Worm (Caenorhabditis elegans): ENCODE results near the gene C49C3.11.
A peak's percentile ranks its signal among the peaks of the same experiment; 100 is the strongest.

C49C3.11 gene

DNA sequence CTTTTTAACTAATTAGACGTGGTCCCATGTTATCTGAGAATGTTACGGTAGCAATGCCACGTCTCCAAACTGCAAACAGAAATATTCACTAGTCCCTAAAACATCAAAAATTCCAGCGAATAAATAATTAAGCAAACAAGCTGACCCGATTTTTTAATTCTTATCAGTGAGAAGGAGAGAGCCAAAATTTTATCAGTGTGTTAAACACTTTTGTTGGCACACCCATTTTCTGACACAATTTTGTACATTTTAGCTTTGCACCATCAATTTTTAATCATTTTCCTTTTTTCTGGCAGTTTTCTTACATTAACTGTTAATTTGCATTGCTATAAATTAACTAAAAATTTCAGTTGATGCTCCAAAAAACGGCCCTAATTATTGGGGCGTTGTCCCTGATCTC lies 23.1 kb upstream of the C49C3.11 start, which contains the start of gene C49C3.4:
Gene C49C3.4, plus strand, starts transcription at position 351 of the 400 bp plus-strand sequence.
- TF ChIP-seq lin-39 (tag; optimal IDR thresholded peaks at IDR 0.05) (no peak), ztf-7 (tag; optimal IDR thresholded peaks at IDR 0.05) (no peak), dmd-6 (GFP tag; IDR thresholded peaks at IDR 0.05) (peak; percentile 28; the same call in 1 of the 2 replicates), F26F4.8 (GFP tag; conservative IDR thresholded peaks at IDR 0.05) (no peak), daf-16 (GFP tag; optimal IDR thresholded peaks at IDR 0.05) (no peak), daf-16 (tag; optimal IDR thresholded peaks at IDR 0.05) (peak; percentile 35), pqm-1 (tag; optimal IDR thresholded peaks at IDR 0.05) (peak; percentile 96), nhr-28 (tag; optimal IDR thresholded peaks at IDR 0.05) (peak; percentile 79), hlh-11 (tag; optimal IDR thresholded peaks at IDR 0.05) (peak; percentile 7)

DNA sequence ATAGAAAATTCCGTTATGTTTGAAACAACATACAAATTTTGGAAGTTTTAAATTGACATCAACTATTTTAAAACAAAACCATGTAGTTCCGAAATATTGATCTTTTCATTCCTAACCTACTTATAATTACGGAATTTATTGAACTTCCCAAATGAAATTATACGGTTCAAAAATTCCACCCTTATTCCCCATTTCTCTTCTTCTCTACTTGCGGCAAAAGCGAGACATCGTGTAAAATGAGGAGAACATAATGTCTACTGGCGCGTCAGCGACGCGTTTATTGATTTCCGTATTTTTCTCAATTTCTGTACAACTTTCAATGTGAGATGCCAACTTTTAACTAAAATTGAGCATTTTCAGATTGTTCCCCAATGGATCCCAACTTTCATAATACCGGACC lies 14.7 kb upstream of the C49C3.11 start, which contains the start of gene ceh-88:
Gene ceh-88, plus strand, starts transcription at position 355 of the 400 bp plus-strand sequence.
- TF ChIP-seq mep-1 (tag; optimal IDR thresholded peaks at IDR 0.05) (no peak), hmg-1.1 (GFP tag; IDR thresholded peaks at IDR 0.05) (peak; percentile 41; the same call in 1 of the 2 replicates), daf-16 (GFP tag; optimal IDR thresholded peaks at IDR 0.05) (no peak), daf-16 (tag; optimal IDR thresholded peaks at IDR 0.05) (peak; percentile 3), dve-1 (tag; optimal IDR thresholded peaks at IDR 0.05; ENCODE audit: insufficient read depth) (peak; percentile 15), mes-2 (tag; optimal IDR thresholded peaks at IDR 0.05; ENCODE audit: poor library complexity, severe bottlenecking) (peak; percentile 29)

DNA sequence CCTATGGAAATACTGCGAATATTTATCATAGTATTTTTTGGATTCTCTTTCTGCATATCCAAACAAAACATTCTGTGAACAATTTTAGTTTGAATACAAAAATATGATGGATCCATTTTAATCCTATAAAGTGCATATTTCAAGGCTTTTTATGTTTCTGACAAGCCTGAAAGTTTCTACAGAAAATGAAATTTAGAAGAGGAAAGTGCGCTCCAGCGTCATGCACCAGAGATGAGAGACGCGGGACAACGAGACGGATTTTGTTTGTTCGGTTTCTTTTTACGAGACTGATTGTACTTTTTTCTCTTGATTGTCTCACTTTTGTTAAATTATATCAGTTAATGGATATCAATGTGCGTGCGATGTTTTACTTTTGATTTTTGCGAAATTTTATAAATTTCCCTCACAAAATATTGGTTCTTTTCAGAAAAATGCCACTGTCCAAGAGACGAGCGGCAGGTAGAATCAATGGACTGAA lies 12.4 kb upstream of the C49C3.11 start, which contains the start of gene C49C3.6:
Gene C49C3.6, plus strand, starts transcription at position 428 of the 478 bp plus-strand sequence.
- TF ChIP-seq daf-16 (GFP tag; optimal IDR thresholded peaks at IDR 0.05) (no peak), daf-16 (tag; optimal IDR thresholded peaks at IDR 0.05) (peak; percentile 1), lin-38 (GFP tag; IDR thresholded peaks at IDR 0.05) (peak; percentile 72), lsy-2 (tag; optimal IDR thresholded peaks at IDR 0.05) (peak in 1 of 2 experiments; percentile 42), lin-39 (tag; optimal IDR thresholded peaks at IDR 0.05) (no peak), snpc-1.2 (GFP tag; IDR thresholded peaks at IDR 0.05) (peak; percentile 61; the same call in 1 of the 2 replicates), mdl-1 (tag; optimal IDR thresholded peaks at IDR 0.05) (no peak), nhr-25 (tag; optimal IDR thresholded peaks at IDR 0.05; ENCODE audit: borderline replicate concordance, insufficient read depth) (no peak), ceh-20 (GFP tag; IDR thresholded peaks at IDR 0.05) (no peak), mes-2 (tag; optimal IDR thresholded peaks at IDR 0.05; ENCODE audit: poor library complexity, severe bottlenecking) (peak; percentile 28)

DNA sequence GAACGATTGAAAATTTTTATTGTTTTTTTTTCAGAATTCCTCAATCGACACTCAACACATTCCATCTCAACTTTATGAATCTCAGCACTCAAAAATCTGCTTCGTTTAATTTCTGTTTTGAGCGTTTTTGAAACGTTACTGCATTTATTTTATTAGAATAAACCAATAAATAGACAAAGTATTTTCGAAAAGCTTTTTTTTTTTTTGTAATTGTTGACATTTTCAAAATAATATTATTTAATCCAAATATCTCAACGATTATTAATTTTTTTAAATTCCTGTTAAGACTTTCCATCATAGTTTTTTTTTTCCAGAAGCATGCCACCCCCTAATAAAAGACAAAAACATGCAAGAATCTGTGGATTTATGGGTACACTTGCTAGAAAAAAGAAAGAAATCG lies 11.3 kb upstream of the C49C3.11 start, which contains the start of gene C49C3.7:
Gene C49C3.7, plus strand, starts transcription at position 301 of the 400 bp plus-strand sequence.
- TF ChIP-seq aha-1 (tag) (peak; percentile 86), mdl-1 (tag; optimal IDR thresholded peaks at IDR 0.05) (no peak)

DNA sequence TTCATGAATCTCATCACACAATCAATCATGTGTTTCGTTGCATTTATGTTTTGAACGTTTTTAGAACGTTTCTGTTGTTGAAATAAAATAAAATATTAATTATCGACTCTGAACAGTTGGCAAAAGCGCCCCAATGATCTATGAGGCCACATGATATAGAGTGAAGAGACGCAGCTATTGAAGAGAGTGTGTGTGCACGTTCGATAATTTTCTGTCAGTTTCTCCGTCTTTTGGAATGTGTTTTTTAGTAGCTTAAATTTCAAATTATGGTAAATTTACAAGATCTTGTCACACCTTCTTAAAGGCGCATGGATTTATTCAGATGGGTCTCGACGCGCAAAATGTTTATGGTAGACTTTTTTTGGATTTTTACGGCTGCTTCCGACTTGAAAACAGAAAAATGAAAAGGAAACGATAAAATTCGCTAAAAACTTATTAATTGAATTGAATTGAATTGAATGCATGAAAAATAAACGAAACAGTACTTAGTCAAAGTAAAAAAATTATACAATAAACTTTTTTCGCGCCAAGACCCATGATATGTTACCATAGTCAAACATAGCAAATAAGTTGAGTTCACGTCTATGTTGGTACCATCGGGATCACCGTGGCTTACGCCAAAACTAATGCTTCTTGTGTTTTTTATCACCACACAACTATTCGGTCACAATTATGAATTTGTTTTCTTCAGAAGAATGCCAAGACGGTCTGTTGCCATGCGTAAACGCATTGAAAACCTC lies 9.9 kb upstream of the C49C3.11 start, which contains the start of gene C49C3.15:
Gene C49C3.15, plus strand, starts transcription at position 690 of the 740 bp plus-strand sequence.
- TF ChIP-seq php-3 (GFP tag; IDR thresholded peaks at IDR 0.05) (no peak), F26F4.8 (GFP tag; conservative IDR thresholded peaks at IDR 0.05) (no peak), mdl-1 (tag; optimal IDR thresholded peaks at IDR 0.05) (peak in 1 of 2 experiments; percentile 10), nhr-76 (tag; optimal IDR thresholded peaks at IDR 0.05) (no peak), T26A8.4 (GFP tag; IDR thresholded peaks at IDR 0.05) (no peak), rbr-2 (tag; optimal IDR thresholded peaks at IDR 0.05) (peak; percentile 10), nhr-28 (tag; optimal IDR thresholded peaks at IDR 0.05) (peak; percentile 21), egl-43 (GFP tag; IDR thresholded peaks at IDR 0.05) (no peak), nhr-10 (tag; optimal IDR thresholded peaks at IDR 0.05) (no peak), unc-62 (GFP tag; optimal IDR thresholded peaks at IDR 0.05 in 1 of 2) (peak in 1 of 2 experiments; percentile 80), unc-62 (tag; optimal IDR thresholded peaks at IDR 0.05) (no peak), nhr-42 (GFP tag; IDR thresholded peaks at IDR 0.05) (no peak), dve-1 (tag; optimal IDR thresholded peaks at IDR 0.05; ENCODE audit: insufficient read depth) (peak; percentile 45), ctbp-1 (GFP tag; IDR thresholded peaks at IDR 0.05) (no peak), mes-2 (tag; optimal IDR thresholded peaks at IDR 0.05; ENCODE audit: poor library complexity, severe bottlenecking) (peak; percentile 47), F37D6.2 (tag; optimal IDR thresholded peaks at IDR 0.05) (no peak), hlh-11 (tag; optimal IDR thresholded peaks at IDR 0.05) (peak; percentile 28), saeg-2 (GFP tag; IDR thresholded peaks at IDR 0.05) (no peak), nhr-6 (tag; optimal IDR thresholded peaks at IDR 0.05) (no peak), lim-7 (GFP tag; IDR thresholded peaks at IDR 0.05) (no peak), nhr-11 (tag; optimal IDR thresholded peaks at IDR 0.05) (no peak), daf-12 (tag; optimal IDR thresholded peaks at IDR 0.05) (no peak), madf-5 (GFP tag; IDR thresholded peaks at IDR 0.05) (no peak), zag-1 (tag; optimal IDR thresholded peaks at IDR 0.05) (no peak), ztf-11 (tag; optimal IDR thresholded peaks at IDR 0.05) (no peak), spr-1 (tag; optimal IDR thresholded peaks at IDR 0.05) (no peak), lsy-2 (tag; optimal IDR thresholded peaks at IDR 0.05) (peak in 1 of 2 experiments; percentile 54)
